Fruit fly (Drosophila melanogaster) whole organism, prepupa: Measurements from ENCODE around the gene mRpL32.
A peak's percentile ranks its signal among the peaks of the same experiment; 100 is the strongest.

Source experiments
- Blimp-1 ChIP-seq: fragments of 200-800 bp; sonication (Bioruptor generic); optimal IDR thresholded peaks from 3 replicates; lab custom pipeline; 2017; ENCODE audit warnings: missing biosample characterization, missing genetic modification characterization, mild to moderate bottlenecking, moderate library complexity, missing genetic modification reagents
- CG10631 ChIP-seq: fragments of 200-800 bp; sonication (Bioruptor generic); optimal IDR thresholded peaks from 2 replicates; lab custom pipeline; 2016; ENCODE audit warnings: missing biosample characterization, missing genetic modification characterization
- CG10669 ChIP-seq: fragments of 200-800 bp; sonication (Bioruptor generic); optimal IDR thresholded peaks from 3 replicates; lab custom pipeline; 2018; ENCODE audit warnings: missing biosample characterization, mild to moderate bottlenecking, missing genetic modification characterization, moderate library complexity
- CG11294 ChIP-seq: fragments of 200-800 bp; sonication (Bioruptor generic); IDR thresholded peaks from 2 replicates; pipeline ENCODE4 v1.3.6; 2022; ENCODE audit warnings: missing biosample characterization, missing genetic modification characterization
- CG11762 ChIP-seq: fragments of 200-800 bp; sonication (Bioruptor generic); optimal IDR thresholded peaks from 3 replicates; lab custom pipeline; 2016; ENCODE audit warnings: missing biosample characterization, missing genetic modification characterization; ENCODE audit not compliant: insufficient read depth
- CG11902 ChIP-seq: fragments of 200-800 bp; sonication (Bioruptor generic); optimal IDR thresholded peaks from 3 replicates; lab custom pipeline; 2016; ENCODE audit warnings: missing biosample characterization, missing genetic modification characterization
- CG15336 ChIP-seq: fragments of 200-800 bp; sonication (Bioruptor generic); IDR thresholded peaks from 2 replicates; pipeline ENCODE4 v1.3.6; 2022; ENCODE audit warnings: missing biosample characterization, missing genetic modification characterization
- CG1621 ChIP-seq: fragments of 200-800 bp; sonication (Bioruptor generic); optimal IDR thresholded peaks from 3 replicates; lab custom pipeline; 2018; ENCODE audit warnings: missing biosample characterization, mild to moderate bottlenecking, missing genetic modification characterization
- CG16779 ChIP-seq: fragments of 200-800 bp; sonication (Bioruptor generic); optimal IDR thresholded peaks from 3 replicates; lab custom pipeline; 2017; ENCODE audit warnings: missing biosample characterization, mild to moderate bottlenecking, missing genetic modification characterization
- CG31627 ChIP-seq: fragments of 200-800 bp; sonication (Bioruptor generic); optimal IDR thresholded peaks from 3 replicates; lab custom pipeline; 2016; ENCODE audit warnings: missing biosample characterization, missing genetic modification characterization
- CG32006 ChIP-seq: fragments of 200-800 bp; sonication (Bioruptor generic); optimal IDR thresholded peaks from 3 replicates; lab custom pipeline; 2017; ENCODE audit warnings: missing biosample characterization, mild to moderate bottlenecking, missing genetic modification characterization
- CG34406 ChIP-seq: fragments of 200-800 bp; sonication (Bioruptor generic); optimal IDR thresholded peaks from 3 replicates; lab custom pipeline; 2016; ENCODE audit warnings: missing biosample characterization, missing genetic modification characterization
- CG3919 ChIP-seq: fragments of 200-800 bp; sonication (Bioruptor generic); optimal IDR thresholded peaks from 3 replicates; lab custom pipeline; 2016; ENCODE audit warnings: missing biosample characterization, missing genetic modification characterization
- CG4318 ChIP-seq: fragments of 200-800 bp; sonication (Bioruptor generic); optimal IDR thresholded peaks from 3 replicates; lab custom pipeline; 2017; ENCODE audit warnings: missing biosample characterization, mild to moderate bottlenecking, missing genetic modification characterization
- CG6163 ChIP-seq: fragments of 200-800 bp; sonication (Bioruptor generic); IDR thresholded peaks from 3 replicates; pipeline ENCODE4 v1.3.6; 2022; ENCODE audit warnings: missing biosample characterization, missing genetic modification characterization
- CG6808 ChIP-seq: fragments of 200-800 bp; sonication (Bioruptor generic); optimal IDR thresholded peaks from 3 replicates; lab custom pipeline; 2017; ENCODE audit warnings: missing biosample characterization, missing genetic modification characterization, mild to moderate bottlenecking, moderate library complexity, missing genetic modification reagents
- CG6854 ChIP-seq: fragments of 200-800 bp; sonication (Bioruptor generic); optimal IDR thresholded peaks from 2 replicates; lab custom pipeline; 2017; ENCODE audit warnings: missing biosample characterization, mild to moderate bottlenecking, missing genetic modification characterization
- CG7368 ChIP-seq: fragments of 200-800 bp; sonication (Bioruptor generic); optimal IDR thresholded peaks from 3 replicates; lab custom pipeline; 2016; ENCODE audit warnings: missing biosample characterization, missing genetic modification characterization
- CG8119 ChIP-seq: fragments of 200-800 bp; sonication (Bioruptor generic); IDR thresholded peaks from 3 replicates; pipeline ENCODE4 v1.3.6; 2022; ENCODE audit warnings: missing biosample characterization, missing genetic modification characterization
- CG8319 ChIP-seq: fragments of 200-800 bp; sonication (Bioruptor generic); optimal IDR thresholded peaks from 3 replicates; lab custom pipeline; 2016; ENCODE audit warnings: missing biosample characterization, missing genetic modification characterization
- CG8632 ChIP-seq: fragments of 200-800 bp; sonication (Bioruptor generic); optimal IDR thresholded peaks from 3 replicates; lab custom pipeline; 2016; ENCODE audit warnings: missing biosample characterization, missing genetic modification characterization
- CG9139 ChIP-seq: fragments of 200-800 bp; sonication (Bioruptor generic); optimal IDR thresholded peaks from 3 replicates; lab custom pipeline; 2017; ENCODE audit warnings: missing biosample characterization, mild to moderate bottlenecking, missing genetic modification characterization
- Eip75B ChIP-seq: fragments of 200-800 bp; sonication (Bioruptor generic); optimal IDR thresholded peaks from 3 replicates; lab custom pipeline; 2016; ENCODE audit warnings: missing biosample characterization, missing genetic modification characterization
- Eip78C ChIP-seq: fragments of 200-800 bp; sonication (Bioruptor generic); peaks from one replicate; lab custom pipeline; 2016; ENCODE audit warnings: missing biosample characterization, missing genetic modification characterization
- Eip93F ChIP-seq: fragments of 200-800 bp; sonication (Bioruptor generic); optimal IDR thresholded peaks from 2 replicates; lab custom pipeline; 2016; ENCODE audit warnings: missing biosample characterization, mild to moderate bottlenecking, missing genetic modification characterization
- Gug ChIP-seq: fragments of 200-800 bp; sonication (Bioruptor generic); IDR thresholded peaks from 2 replicates; pipeline ENCODE4 v1.3.6; 2022; ENCODE audit warnings: missing biosample characterization, missing genetic modification characterization
- Hr38 ChIP-seq: sonication (Bioruptor generic); optimal IDR thresholded peaks from 2 replicates; lab custom pipeline; 2016; ENCODE audit warnings: missing biosample characterization, missing genetic modification characterization
- Hr39 ChIP-seq: fragments of 200-800 bp; sonication (Bioruptor generic); optimal IDR thresholded peaks from 2 replicates; lab custom pipeline; 2016; ENCODE audit warnings: missing biosample characterization, missing genetic modification characterization
- Hr4 ChIP-seq: fragments of 200-800 bp; sonication (Bioruptor generic); optimal IDR thresholded peaks from 3 replicates; lab custom pipeline; 2016; ENCODE audit warnings: missing biosample characterization, missing genetic modification characterization
- Lpt ChIP-seq: fragments of 200-800 bp; sonication (Bioruptor generic); optimal IDR thresholded peaks from 3 replicates; lab custom pipeline; 2016; ENCODE audit warnings: missing biosample characterization, missing genetic modification characterization
- Met ChIP-seq: fragments of 200-800 bp; sonication (Bioruptor generic); optimal IDR thresholded peaks from 3 replicates; lab custom pipeline; 2016; ENCODE audit warnings: missing biosample characterization, missing genetic modification characterization
- Smox ChIP-seq: fragments of 200-800 bp; sonication (Bioruptor generic); optimal IDR thresholded peaks from 3 replicates; lab custom pipeline; 2016; ENCODE audit warnings: missing biosample characterization, missing genetic modification characterization
- achi ChIP-seq: fragments of 200-800 bp; sonication (Bioruptor generic); optimal IDR thresholded peaks from 3 replicates; lab custom pipeline; 2016; ENCODE audit warnings: missing biosample characterization, missing genetic modification characterization
- dac ChIP-seq: fragments of 200-800 bp; sonication (Bioruptor generic); optimal IDR thresholded peaks from 2 replicates; lab custom pipeline; 2017; ENCODE audit warnings: missing biosample characterization, mild to moderate bottlenecking, missing genetic modification characterization
- eg ChIP-seq: fragments of 200-800 bp; sonication (Bioruptor generic); IDR thresholded peaks from 3 replicates; pipeline ENCODE4 v1.3.6; 2022; ENCODE audit warnings: missing biosample characterization, missing genetic modification characterization
- fd59A ChIP-seq: fragments of 200-800 bp; sonication (Bioruptor generic); optimal IDR thresholded peaks from 2 replicates; lab custom pipeline; 2017; ENCODE audit warnings: missing biosample characterization, mild to moderate bottlenecking, missing genetic modification characterization, missing genetic modification reagents
- fd85E ChIP-seq: fragments of 200-800 bp; sonication (Bioruptor generic); optimal IDR thresholded peaks from 3 replicates; lab custom pipeline; 2016; ENCODE audit warnings: missing biosample characterization, missing genetic modification characterization
- fkh ChIP-seq: fragments of 200-800 bp; sonication (Bioruptor generic); optimal IDR thresholded peaks from 3 replicates; lab custom pipeline; 2017; ENCODE audit warnings: missing biosample characterization, mild to moderate bottlenecking, missing genetic modification characterization, moderate library complexity
- net ChIP-seq: fragments of 200-800 bp; sonication (Bioruptor generic); optimal IDR thresholded peaks from 3 replicates; lab custom pipeline; 2016; ENCODE audit warnings: missing biosample characterization, missing genetic modification characterization
- pdm3 ChIP-seq: fragments of 200-800 bp; sonication (Bioruptor generic); optimal IDR thresholded peaks from 3 replicates; lab custom pipeline; 2016; ENCODE audit warnings: missing biosample characterization, missing genetic modification characterization
- spab ChIP-seq: fragments of 200-800 bp; sonication (Bioruptor generic); optimal IDR thresholded peaks from 2 replicates; lab custom pipeline; 2017; ENCODE audit warnings: missing biosample characterization, mild to moderate bottlenecking, missing genetic modification characterization, missing genetic modification reagents
- ss ChIP-seq, 2 experiments: fragments of 200-800 bp; sonication (Bioruptor generic); optimal IDR thresholded peaks; 2 replicates in 1 of 2; 3 replicates in 1 of 2; lab custom pipeline; 2017 to 2018; ENCODE audit warnings: mild to moderate bottlenecking in 2 of 2, missing biosample characterization in 2 of 2, missing genetic modification characterization in 2 of 2, moderate library complexity in 1 of 2
- svp ChIP-seq: fragments of 200-800 bp; sonication (Bioruptor generic); peaks from one replicate; lab custom pipeline; 2016; ENCODE audit warnings: missing biosample characterization, missing genetic modification characterization
- topi ChIP-seq: fragments of 200-800 bp; sonication (Bioruptor generic); optimal IDR thresholded peaks from 3 replicates; lab custom pipeline; 2016; ENCODE audit warnings: missing biosample characterization, missing genetic modification characterization
- vri ChIP-seq: fragments of 200-800 bp; sonication (Bioruptor generic); optimal IDR thresholded peaks from 3 replicates; lab custom pipeline; 2016; ENCODE audit warnings: missing biosample characterization, mild to moderate bottlenecking, missing genetic modification characterization

The mRpL32 gene

DNA sequence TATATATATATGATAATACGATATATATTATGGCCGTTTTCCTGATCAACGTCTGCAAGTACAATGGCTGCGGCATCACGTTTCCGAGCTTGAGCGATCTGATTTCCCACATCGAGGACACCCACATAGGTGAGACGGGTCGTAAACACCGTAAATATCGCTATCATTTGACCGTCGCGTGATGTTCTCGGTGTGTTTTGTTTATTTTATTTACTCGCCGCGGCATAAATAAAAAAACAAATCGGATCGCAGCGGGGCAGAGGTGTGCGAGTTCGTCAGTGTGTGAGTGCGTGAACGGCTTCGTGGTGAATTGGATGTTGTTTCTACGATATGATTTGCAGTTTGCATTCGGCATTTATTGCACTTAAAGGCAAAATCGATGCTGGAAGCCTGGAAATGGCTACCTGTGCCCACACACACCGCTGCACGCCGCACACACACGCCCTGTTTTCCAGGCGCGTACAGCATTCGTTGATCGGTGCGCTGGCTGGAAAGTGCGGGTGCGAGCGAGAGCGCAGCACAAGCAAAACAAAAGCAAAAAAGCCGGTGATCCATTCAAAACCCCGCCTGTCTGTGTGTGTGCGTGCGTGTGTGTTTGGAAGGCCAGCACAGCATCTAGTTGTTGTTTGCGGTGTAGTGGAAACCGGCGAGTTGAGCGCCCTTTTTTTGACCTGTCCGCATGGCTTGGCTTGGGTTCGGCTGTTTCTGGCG, 31.2 kb upstream of the mRpL32 start (continued):
- peak; percentile 83 for TF ChIP-seq CG6808 (GFP tag; lab: Kevin White, UChicago)
- peak; percentile 28 for TF ChIP-seq CG8632 (GFP tag; lab: Kevin White, UChicago)
- TF ChIP-seq achi: no peak
- TF ChIP-seq Lpt (GFP tag; lab: Kevin White, UChicago): peak; percentile 52
- TF ChIP-seq CG8119 (GFP tag; lab: Robert Waterston, UW): no peak
- TF ChIP-seq Eip93F (GFP tag; lab: Kevin White, UChicago): peak; percentile 25
- no peak for TF ChIP-seq eg
- peak; percentile 37 for TF ChIP-seq Blimp-1 (GFP tag; lab: Kevin White, UChicago)
- TF ChIP-seq CG32006 (GFP tag; lab: Kevin White, UChicago): peak; percentile 66
- no peak for TF ChIP-seq CG11902 (GFP tag; lab: Kevin White, UChicago)
- peak; percentile 33 for TF ChIP-seq CG11762 (GFP tag; lab: Kevin White, UChicago)
- TF ChIP-seq CG16779 (tag; lab: Kevin White, UChicago): peak; percentile 86
- TF ChIP-seq CG3919: peak; percentile 29
- TF ChIP-seq CG6854: peak; percentile 54
- TF ChIP-seq net (GFP tag; lab: Kevin White, UChicago): peak; percentile 71
- peak; percentile 84 for TF ChIP-seq fkh (GFP tag; lab: Kevin White, UChicago)
- TF ChIP-seq CG10669: peak; percentile 75
- peak; percentile 82 for TF ChIP-seq CG1621 (tag; lab: Kevin White, UChicago)
- peak; percentile 59 for TF ChIP-seq fd59A
- TF ChIP-seq vri: no peak
- no peak for TF ChIP-seq Smox (GFP tag; lab: Kevin White, UChicago)
- TF ChIP-seq pdm3 (GFP tag; lab: Kevin White, UChicago): peak; percentile 44
- peak; percentile 26 for TF ChIP-seq CG8319 (GFP tag; lab: Kevin White, UChicago)
- TF ChIP-seq CG10631 (GFP tag; lab: Kevin White, UChicago): no peak
- peak; percentile 91 for TF ChIP-seq svp (GFP tag; lab: Kevin White, UChicago)
- peak; percentile 79 for TF ChIP-seq spab (GFP tag; lab: Kevin White, UChicago)
- TF ChIP-seq Gug: no peak
- TF ChIP-seq ss (GFP tag; optimal IDR thresholded peaks at IDR 0.05; lab: Kevin White, UChicago): peak; percentile 88 to 92

DNA sequence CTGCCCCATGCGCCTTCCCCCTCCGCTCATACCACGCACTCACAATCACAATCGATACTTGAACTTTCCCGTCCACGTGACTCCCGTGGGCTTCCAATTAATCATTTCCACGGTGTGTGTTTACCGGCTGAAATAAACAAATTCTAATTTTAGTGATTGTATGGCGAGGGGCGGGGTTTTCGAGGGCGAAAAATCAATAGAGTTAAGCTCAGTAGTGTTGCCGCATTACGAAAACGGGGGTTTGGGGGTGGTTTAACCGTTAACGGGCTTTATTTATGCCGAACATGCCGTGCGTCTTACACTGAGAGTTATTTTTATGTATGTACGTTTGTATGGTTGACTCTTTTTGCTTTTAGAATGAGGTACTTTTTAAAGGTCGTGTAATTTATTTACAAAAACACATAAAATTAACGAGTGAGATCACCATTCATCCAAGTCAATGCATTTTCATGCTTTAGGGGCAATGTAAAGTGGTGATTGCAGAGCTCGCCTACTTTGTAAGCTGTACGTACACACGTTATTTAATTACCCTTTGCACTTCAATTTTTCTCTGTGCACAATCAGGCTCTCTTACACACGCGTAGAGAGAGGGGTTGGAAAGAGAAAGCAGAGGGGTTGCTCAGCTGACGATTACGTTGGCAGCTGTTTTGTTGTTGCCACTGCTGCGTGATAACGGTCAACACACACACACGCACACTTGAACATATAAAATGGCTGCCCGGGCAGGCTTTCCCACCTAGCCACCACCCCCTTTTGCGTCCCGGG, 30.4 kb upstream of the mRpL32 start:
- TF ChIP-seq CG6163 (GFP tag; lab: Robert Waterston, UW) (no peak), dac (GFP tag; lab: Kevin White, UChicago) (peak; percentile 44), ss (GFP tag; optimal IDR thresholded peaks at IDR 0.05; lab: Kevin White, UChicago) (peak; percentile 31 to 59), CG7368 (GFP tag; lab: Kevin White, UChicago) (peak; percentile 43), svp (GFP tag; lab: Kevin White, UChicago) (peak; percentile 81), CG1621 (tag; lab: Kevin White, UChicago) (peak; percentile 40), CG4318 (GFP tag; lab: Kevin White, UChicago) (no peak), Eip93F (GFP tag; lab: Kevin White, UChicago) (no peak), CG11294 (GFP tag; lab: Robert Waterston, UW) (no peak), net (GFP tag; lab: Kevin White, UChicago) (peak; percentile 69), CG10631 (GFP tag; lab: Kevin White, UChicago) (peak; percentile 62), pdm3 (GFP tag; lab: Kevin White, UChicago) (peak; percentile 75), Hr4 (GFP tag; lab: Kevin White, UChicago) (peak; percentile 74), Eip75B (peak; percentile 75), Met (GFP tag; lab: Kevin White, UChicago) (peak; percentile 74), achi (peak; percentile 62), Smox (GFP tag; lab: Kevin White, UChicago) (peak; percentile 72), CG9139 (GFP tag; lab: Kevin White, UChicago) (no peak), CG3919 (peak; percentile 60), vri (peak; percentile 79), CG8632 (GFP tag; lab: Kevin White, UChicago) (peak; percentile 57), Blimp-1 (GFP tag; lab: Kevin White, UChicago) (peak; percentile 6), CG15336 (GFP tag; lab: Robert Waterston, UW) (no peak), topi (GFP tag; lab: Kevin White, UChicago) (peak; percentile 64), CG10669 (peak; percentile 66), CG31627 (peak; percentile 78), fd85E (GFP tag; lab: Kevin White, UChicago) (no peak), Eip78C (GFP tag; lab: Kevin White, UChicago) (peak; percentile 91), Hr38 (no peak), eg (no peak), CG32006 (GFP tag; lab: Kevin White, UChicago) (peak; percentile 80), CG34406 (peak; percentile 47), CG11762 (GFP tag; lab: Kevin White, UChicago) (no peak), CG8319 (GFP tag; lab: Kevin White, UChicago) (peak; percentile 42), Hr39 (peak; percentile 79)
